Worm (Caenorhabditis elegans) whole organism, L4 larva: ENCODE data around the gene nstp-2.

ENCODE experiments used
- F37D6.2 ChIP-seq: sonication (generic microtip); optimal IDR thresholded peaks from 2 replicates; lab custom pipeline; 2016; ENCODE audit warnings: mild to moderate bottlenecking, missing genetic modification characterization, missing compliant biosample characterization
- R02D3.7 ChIP-seq: fragments of 150-350 bp; sonication (generic microtip); optimal IDR thresholded peaks from 3 replicates; lab custom pipeline; 2014; ENCODE audit warnings: missing biosample characterization, missing genetic modification characterization
- Y48G9A.11 ChIP-seq: fragments of 200-800 bp; sonication (Bioruptor generic); IDR thresholded peaks from 2 replicates; pipeline ENCODE4 v1.3.6; 2022; ENCODE audit warnings: missing genetic modification reagents, missing genetic modification characterization, missing compliant biosample characterization
- aha-1 ChIP-seq: fragments of 150-350 bp; peaks from one replicate; lab custom pipeline; 2014; ENCODE audit warnings: missing biosample characterization, missing genetic modification characterization
- aly-2 ChIP-seq: sonication (generic microtip); optimal IDR thresholded peaks from 2 replicates; lab custom pipeline; 2018; ENCODE audit warnings: missing biosample characterization, missing genetic modification characterization
- arid-1 ChIP-seq: fragments of 200-800 bp; sonication (Bioruptor generic); conservative IDR thresholded peaks from 2 replicates; pipeline ENCODE4 v1.3.6; 2022; ENCODE audit warnings: missing genetic modification reagents, missing genetic modification characterization, missing compliant biosample characterization
- ceh-28 ChIP-seq: fragments of 150-350 bp; optimal IDR thresholded peaks from 2 replicates; lab custom pipeline; 2014; ENCODE audit warnings: missing biosample characterization, missing genetic modification reagents, missing genetic modification characterization
- ctbp-1 ChIP-seq: fragments of 200-800 bp; sonication (Bioruptor generic); IDR thresholded peaks from 2 replicates; pipeline ENCODE4 v1.3.6; 2022; ENCODE audit warnings: missing genetic modification reagents, missing genetic modification characterization, missing compliant biosample characterization
- daf-16 ChIP-seq, 3 experiments: sonication (generic microtip); optimal IDR thresholded peaks; 2 replicates each; lab custom pipeline; 2016 to 2017; ENCODE audit warnings: missing genetic modification characterization in 3 of 3, missing genetic modification reagents in 3 of 3, mild to moderate bottlenecking in 2 of 3, missing compliant biosample characterization in 2 of 3, missing biosample characterization in 1 of 3, moderate library complexity in 1 of 3
- daf-19 ChIP-seq: fragments of 200-800 bp; sonication (Bioruptor generic); conservative IDR thresholded peaks from 2 replicates; pipeline ENCODE4 v1.3.6; 2022; ENCODE audit warnings: missing genetic modification characterization, missing compliant biosample characterization
- daf-8 ChIP-seq: fragments of 200-800 bp; sonication (Bioruptor generic); IDR thresholded peaks from 2 replicates; pipeline ENCODE4 v1.3.6; 2022; ENCODE audit warnings: missing genetic modification characterization, missing compliant biosample characterization
- dmd-6 ChIP-seq: fragments of 200-800 bp; sonication (Bioruptor generic); IDR thresholded peaks from 2 replicates; pipeline ENCODE4 v1.3.6; 2022; ENCODE audit warnings: missing genetic modification reagents, missing genetic modification characterization, missing compliant biosample characterization
- dmd-8 ChIP-seq: fragments of 200-800 bp; sonication (Bioruptor generic); IDR thresholded peaks from 2 replicates; pipeline ENCODE4 v1.3.6; 2022; ENCODE audit warnings: missing genetic modification characterization, missing compliant biosample characterization
- dmd-9 ChIP-seq: fragments of 200-800 bp; sonication (Bioruptor generic); IDR thresholded peaks from 2 replicates; pipeline ENCODE4 v1.3.6; 2022; ENCODE audit warnings: missing genetic modification reagents, missing genetic modification characterization, missing compliant biosample characterization
- dve-1 ChIP-seq: sonication (generic microtip); optimal IDR thresholded peaks from 2 replicates; lab custom pipeline; 2017; ENCODE audit warnings: antibody characterized with exemption, mild to moderate bottlenecking, missing genetic modification characterization, missing compliant biosample characterization; ENCODE audit not compliant: insufficient read depth
- egl-43 ChIP-seq: fragments of 200-800 bp; sonication (Bioruptor generic); IDR thresholded peaks from 2 replicates; pipeline ENCODE4 v1.3.6; 2022; ENCODE audit warnings: missing genetic modification reagents, missing genetic modification characterization, missing compliant biosample characterization
- hif-1 ChIP-seq, 2 experiments: sonication (generic microtip); optimal IDR thresholded peaks; 2 replicates each; lab custom pipeline; 2016 to 2017; ENCODE audit warnings: missing compliant biosample characterization in 2 of 2, missing genetic modification characterization in 2 of 2, missing genetic modification reagents in 2 of 2, missing genotype in 2 of 2, mild to moderate bottlenecking in 1 of 2
- hlh-11 ChIP-seq: fragments of 200-800 bp; sonication (Bioruptor generic); optimal IDR thresholded peaks from 2 replicates; lab custom pipeline; 2018; ENCODE audit warnings: mild to moderate bottlenecking, missing genetic modification characterization, missing compliant biosample characterization
- hmg-1.1 ChIP-seq: fragments of 200-800 bp; sonication (Bioruptor generic); IDR thresholded peaks from 2 replicates; pipeline ENCODE4 v1.3.6; 2022; ENCODE audit warnings: missing genetic modification reagents, missing genetic modification characterization, missing compliant biosample characterization
- jun-1 ChIP-seq: fragments of 150-350 bp; optimal IDR thresholded peaks from 2 replicates; lab custom pipeline; 2014; ENCODE audit warnings: missing biosample characterization, missing genetic modification reagents, missing genetic modification characterization
- lin-38 ChIP-seq: fragments of 200-800 bp; sonication (Bioruptor generic); IDR thresholded peaks from 2 replicates; pipeline ENCODE4 v1.3.6; 2022; ENCODE audit warnings: missing genetic modification reagents, missing genetic modification characterization, missing compliant biosample characterization
- lir-3 ChIP-seq: sonication (generic microtip); optimal IDR thresholded peaks from 2 replicates; lab custom pipeline; 2016; ENCODE audit warnings: mild to moderate bottlenecking, missing genetic modification characterization, missing compliant biosample characterization
- lsy-2 ChIP-seq, 2 experiments: fragments of 150-350 bp in 1 of 2; sonication (generic microtip) in 1 of 2; optimal IDR thresholded peaks; 2 replicates each; lab custom pipeline; 2014 to 2017; ENCODE audit warnings: missing biosample characterization in 2 of 2, missing genetic modification characterization in 2 of 2
- mdt-29 ChIP-seq: fragments of 200-800 bp; sonication (Bioruptor generic); IDR thresholded peaks from 2 replicates; pipeline ENCODE4 v1.3.6; 2022; ENCODE audit warnings: missing genetic modification reagents, missing genetic modification characterization, missing compliant biosample characterization
- mep-1 ChIP-seq: fragments of 150-350 bp; sonication (generic microtip); optimal IDR thresholded peaks from 3 replicates; lab custom pipeline; 2014; ENCODE audit warnings: missing biosample characterization, missing genetic modification characterization
- mes-2 ChIP-seq: sonication (generic microtip); optimal IDR thresholded peaks from 2 replicates; lab custom pipeline; 2016; ENCODE audit warnings: missing genotype, mild to moderate bottlenecking, missing genetic modification characterization, missing compliant biosample characterization; ENCODE audit not compliant: poor library complexity, severe bottlenecking
- mxl-2 ChIP-seq: fragments of 200-800 bp; sonication (Bioruptor generic); conservative IDR thresholded peaks from 2 replicates; pipeline ENCODE4 v1.3.6; 2022; ENCODE audit warnings: missing genetic modification reagents, missing genetic modification characterization, missing compliant biosample characterization
- mxl-3 ChIP-seq: fragments of 200-800 bp; sonication (Bioruptor generic); optimal IDR thresholded peaks from 2 replicates; lab custom pipeline; 2018; ENCODE audit warnings: mild to moderate bottlenecking, missing genetic modification characterization, missing compliant biosample characterization
- nhr-11 ChIP-seq: fragments of 150-350 bp; optimal IDR thresholded peaks from 2 replicates; lab custom pipeline; 2014; ENCODE audit warnings: missing biosample characterization, missing genetic modification characterization
- nhr-28 ChIP-seq: fragments of 150-350 bp; optimal IDR thresholded peaks from 2 replicates; lab custom pipeline; 2014; ENCODE audit warnings: missing biosample characterization, missing genetic modification characterization
- nhr-77 ChIP-seq: fragments of 150-350 bp; optimal IDR thresholded peaks from 2 replicates; lab custom pipeline; 2014; ENCODE audit warnings: missing biosample characterization, missing genetic modification characterization
- php-3 ChIP-seq: fragments of 200-800 bp; sonication (Bioruptor generic); IDR thresholded peaks from 2 replicates; pipeline ENCODE4 v1.3.6; 2022; ENCODE audit warnings: missing genetic modification reagents, missing genetic modification characterization, missing compliant biosample characterization
- pqm-1 ChIP-seq: sonication (generic microtip); optimal IDR thresholded peaks from 2 replicates; lab custom pipeline; 2017; ENCODE audit warnings: missing biosample characterization, missing genetic modification characterization
- sdz-12 ChIP-seq: fragments of 200-800 bp; sonication (Bioruptor generic); optimal IDR thresholded peaks from 2 replicates; lab custom pipeline; 2018; ENCODE audit warnings: mild to moderate bottlenecking, missing genetic modification characterization, missing compliant biosample characterization
- set-16 ChIP-seq: fragments of 200-800 bp; sonication (Bioruptor generic); IDR thresholded peaks from 2 replicates; pipeline ENCODE4 v1.3.6; 2022; ENCODE audit warnings: missing genetic modification reagents, missing genetic modification characterization, missing compliant biosample characterization
- tra-1 ChIP-seq: fragments of 200-800 bp; sonication (Bioruptor generic); IDR thresholded peaks from 2 replicates; pipeline ENCODE4 v1.3.6; 2022; ENCODE audit warnings: missing genetic modification reagents, missing genetic modification characterization, missing compliant biosample characterization
- unc-62 ChIP-seq, 3 experiments: fragments of 150-350 bp in 1 of 3; sonication (generic microtip); optimal IDR thresholded peaks in 2 of 3; peaks in 1 of 3; 1 replicate in 1 of 3; 2 replicates in 2 of 3; lab custom pipeline; 2014 to 2017; ENCODE audit warnings: missing biosample characterization in 3 of 3, missing genetic modification characterization in 3 of 3, missing genetic modification reagents in 3 of 3, missing genotype in 1 of 3
- zfp-2 ChIP-seq: sonication (generic microtip); optimal IDR thresholded peaks from 2 replicates; lab custom pipeline; 2016; ENCODE audit warnings: mild to moderate bottlenecking, missing genetic modification characterization, missing compliant biosample characterization
- zfp-3 ChIP-seq: fragments of 200-800 bp; sonication (Bioruptor generic); conservative IDR thresholded peaks from 2 replicates; pipeline ENCODE4 v1.3.6; 2022; ENCODE audit warnings: missing genetic modification reagents, missing genetic modification characterization, missing compliant biosample characterization
- zip-2 ChIP-seq: fragments of 150-350 bp; optimal IDR thresholded peaks from 2 replicates; lab custom pipeline; 2014; ENCODE audit warnings: missing biosample characterization, missing genetic modification characterization
- ztf-7 ChIP-seq: fragments of 150-350 bp; optimal IDR thresholded peaks from 2 replicates; lab custom pipeline; 2014; ENCODE audit warnings: missing biosample characterization, missing genetic modification characterization

Gene nstp-2

ce11 chrIV:6574343-6574742, 31.6 kb downstream of the nstp-2 start:
- TF ChIP-seq dve-1 (peak; percentile 67), mxl-3 (GFP tag; lab: Kevin White, UChicago) (peak; percentile 36), mep-1 (tag; lab: Kevin White, UChicago) (peak; percentile 34), unc-62 (GFP tag; optimal IDR thresholded peaks at IDR 0.05 in 1 of 2; lab: Kevin White, UChicago) (peak in 1 of 2 experiments; percentile 29), unc-62 (tag; optimal IDR thresholded peaks at IDR 0.05; lab: Kevin White, UChicago) (no peak), dmd-6 (GFP tag; lab: Robert Waterston, UW) (peak; percentile 67), lsy-2 (tag; optimal IDR thresholded peaks at IDR 0.05; lab: Kevin White, UChicago) (peak in 1 of 2 experiments; percentile 13), aha-1 (peak; percentile 63), pqm-1 (peak; percentile 63), mxl-2 (GFP tag; lab: Robert Waterston, UW) (no peak), daf-19 (0 out of 2 replicates have a peak, but pooled peaks have one; percentile 35), hlh-11 (tag; lab: Kevin White, UChicago) (peak; percentile 70), ctbp-1 (GFP tag; lab: Robert Waterston, UW) (no peak), php-3 (GFP tag; lab: Robert Waterston, UW) (0 out of 2 replicates have a peak, but pooled peaks have one; percentile 22), daf-8 (GFP tag; lab: Robert Waterston, UW) (no peak), mes-2 (tag; lab: Kevin White, UChicago) (no peak), daf-16 (GFP tag; optimal IDR thresholded peaks at IDR 0.05; lab: Kevin White, UChicago) (no peak), daf-16 (tag; optimal IDR thresholded peaks at IDR 0.05; lab: Kevin White, UChicago) (peak; percentile 53), nhr-28 (peak; percentile 66)

- TF ChIP-seq R02D3.7 (tag; lab: Kevin White, UChicago) (no peak), F37D6.2 (tag; lab: Kevin White, UChicago) (no peak), dmd-9 (no peak), nhr-28 (peak; percentile 10), aha-1 (peak; percentile 42), zfp-2 (tag; lab: Kevin White, UChicago) (no peak), hif-1 (tag; optimal IDR thresholded peaks at IDR 0.05; lab: Kevin White, UChicago) (no peak), sdz-12 (GFP tag; lab: Kevin White, UChicago) (no peak), mes-2 (tag; lab: Kevin White, UChicago) (no peak)
These were observed 33.3 kb downstream of the nstp-2 start for ce11 chrIV:6572655-6573054.

DNA sequence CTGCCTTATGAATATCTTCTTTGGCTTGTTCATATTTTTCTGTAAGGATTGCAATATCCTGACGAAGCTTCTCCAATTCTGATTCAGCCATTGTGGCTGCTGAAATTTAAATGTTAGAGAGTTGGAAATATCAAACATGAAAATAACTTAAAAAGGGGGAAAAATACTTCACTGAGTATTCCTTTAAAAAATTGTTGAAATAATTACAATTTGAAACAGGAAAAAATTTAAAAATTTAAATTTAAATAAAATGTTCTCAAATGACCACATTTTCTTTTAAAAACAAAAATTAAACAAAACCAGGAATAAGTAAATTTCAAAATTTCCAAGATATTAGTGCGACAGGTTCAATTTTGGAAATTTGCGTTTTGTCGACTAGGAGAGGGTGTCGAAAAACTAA, 33.8 kb downstream of the nstp-2 start, which contains the start of gene bicd-1:
Gene bicd-1, minus strand, starts transcription at position 101 of the 400 bp plus-strand sequence.
- TF ChIP-seq F37D6.2 (tag; lab: Kevin White, UChicago) (no peak), hlh-11 (tag; lab: Kevin White, UChicago) (no peak), hmg-1.1 (GFP tag; lab: Robert Waterston, UW) (no peak), set-16 (GFP tag; lab: Robert Waterston, UW) (no peak), ceh-28 (no peak), lin-38 (GFP tag; lab: Robert Waterston, UW) (no peak), arid-1 (GFP tag; lab: Robert Waterston, UW) (no peak), egl-43 (no peak), zip-2 (tag; lab: Kevin White, UChicago) (no peak), pqm-1 (no peak), ztf-7 (tag; lab: Kevin White, UChicago) (no peak)
- TF ChIP-seq, all 104 proteins: peak for 0

DNA sequence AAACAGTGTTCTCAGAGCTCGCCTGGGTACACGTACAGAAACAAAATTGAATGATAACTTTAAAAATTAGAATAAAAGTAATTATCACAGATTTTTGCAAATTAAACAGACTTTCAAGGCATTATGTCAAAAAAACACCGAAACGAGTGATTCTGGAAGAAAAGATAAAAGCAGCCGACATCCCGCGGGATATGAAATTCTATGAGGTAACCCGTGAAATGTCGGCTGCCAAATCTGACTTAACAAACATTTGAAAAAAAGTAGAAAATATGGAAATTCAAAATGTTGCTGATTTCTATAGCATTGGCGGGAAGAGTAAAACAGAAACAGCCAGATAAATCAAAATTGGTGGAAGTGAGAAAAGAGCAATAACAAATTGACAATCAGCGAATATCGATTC, 40.4 kb downstream of the nstp-2 start:
- TF ChIP-seq aly-2 (tag; lab: Kevin White, UChicago), result no peak
- no peak for TF ChIP-seq zfp-3 (GFP tag; lab: Robert Waterston, UW)
- no peak for TF ChIP-seq dmd-8 (GFP tag; lab: Robert Waterston, UW)
- TF ChIP-seq mdt-29 (GFP tag; lab: Robert Waterston, UW), result no peak
- no peak for TF ChIP-seq nhr-77 (tag; lab: Kevin White, UChicago)
- no peak for TF ChIP-seq Y48G9A.11
- no peak for TF ChIP-seq tra-1 (GFP tag; lab: Robert Waterston, UW)
- TF ChIP-seq mxl-2 (GFP tag; lab: Robert Waterston, UW), result no peak
- no peak for TF ChIP-seq jun-1 (tag; lab: Kevin White, UChicago)
- TF ChIP-seq nhr-11, result no peak
- TF ChIP-seq lir-3 (tag; lab: Kevin White, UChicago), result no peak
- no peak for TF ChIP-seq mxl-3 (GFP tag; lab: Kevin White, UChicago)
